Fruit fly (Drosophila melanogaster) whole organism, embryonic: ENCODE results near the gene Trf4-2.

ENCODE experiments used
- Abd-B ChIP-seq: fragments of 200-800 bp; sonication (Bioruptor generic); optimal IDR thresholded peaks from 2 replicates; lab custom pipeline; 2018; ENCODE audit warnings: missing biosample characterization, mild to moderate bottlenecking, missing genetic modification characterization, moderate library complexity
- Atf3 ChIP-seq: fragments of 200-800 bp; sonication (Bioruptor generic); optimal IDR thresholded peaks from 3 replicates; lab custom pipeline; 2016; ENCODE audit warnings: missing biosample characterization, missing genetic modification characterization
- Blimp-1 ChIP-seq: fragments of 200-800 bp; sonication (Bioruptor generic); optimal IDR thresholded peaks from 3 replicates; lab custom pipeline; 2018; ENCODE audit warnings: missing biosample characterization, missing genetic modification characterization, mild to moderate bottlenecking, moderate library complexity, missing genetic modification reagents
- CG10267 ChIP-seq: fragments of 200-800 bp; sonication (Bioruptor generic); optimal IDR thresholded peaks from 2 replicates; lab custom pipeline; 2018; ENCODE audit warnings: missing biosample characterization, mild to moderate bottlenecking, missing genetic modification characterization, moderate library complexity
- CG10979 ChIP-seq: fragments of 200-800 bp; sonication (Bioruptor generic); optimal IDR thresholded peaks from 2 replicates; lab custom pipeline; 2018; ENCODE audit warnings: missing biosample characterization, mild to moderate bottlenecking, missing genetic modification characterization, moderate library complexity
- CG11085 ChIP-seq: fragments of 200-800 bp; sonication (Bioruptor generic); IDR thresholded peaks from 2 replicates; pipeline ENCODE4 v1.3.6; 2022; ENCODE audit warnings: missing biosample characterization, missing genetic modification characterization
- CG12071 ChIP-seq: fragments of 200-800 bp; sonication (Bioruptor generic); optimal IDR thresholded peaks from 3 replicates; lab custom pipeline; 2018; ENCODE audit warnings: missing biosample characterization, mild to moderate bottlenecking, missing genetic modification characterization
- CG14441 ChIP-seq: fragments of 200-800 bp; sonication (Bioruptor generic); IDR thresholded peaks from 2 replicates; pipeline ENCODE4 v1.3.6; 2022; ENCODE audit warnings: missing biosample characterization, missing genetic modification characterization
- CG1792 ChIP-seq: fragments of 200-800 bp; sonication (Bioruptor generic); optimal IDR thresholded peaks from 2 replicates; lab custom pipeline; 2016; ENCODE audit warnings: missing biosample characterization, missing genetic modification characterization
- CG30431 ChIP-seq: fragments of 200-800 bp; sonication (Bioruptor generic); optimal IDR thresholded peaks from 2 replicates; lab custom pipeline; 2017; ENCODE audit warnings: missing biosample characterization, missing genetic modification characterization
- CG32532 ChIP-seq: fragments of 200-800 bp; sonication (Bioruptor generic); IDR thresholded peaks from 2 replicates; pipeline ENCODE4 v1.3.6; 2022; ENCODE audit warnings: missing biosample characterization, missing genetic modification characterization
- CG33213 ChIP-seq: fragments of 200-800 bp; sonication (Bioruptor generic); optimal IDR thresholded peaks from 3 replicates; lab custom pipeline; 2016; ENCODE audit warnings: missing biosample characterization, missing genetic modification characterization
- CG34224 ChIP-seq: fragments of 200-800 bp; sonication (Bioruptor generic); IDR thresholded peaks from 3 replicates; pipeline ENCODE4 v1.3.6; 2022; ENCODE audit warnings: missing biosample characterization, missing genetic modification characterization; ENCODE audit not compliant: partially characterized antibody
- CG3995 ChIP-seq: fragments of 200-800 bp; sonication (Bioruptor generic); optimal IDR thresholded peaks from 3 replicates; lab custom pipeline; 2016; ENCODE audit warnings: missing biosample characterization, missing genetic modification characterization
- CG4282 ChIP-seq: fragments of 200-800 bp; sonication (Bioruptor generic); optimal IDR thresholded peaks from 2 replicates; lab custom pipeline; 2016; ENCODE audit warnings: missing biosample characterization, missing genetic modification characterization
- CG5180 ChIP-seq: fragments of 200-800 bp; sonication (Bioruptor generic); optimal IDR thresholded peaks from 3 replicates; lab custom pipeline; 2017; ENCODE audit warnings: missing biosample characterization, missing genetic modification characterization, mild to moderate bottlenecking, moderate library complexity, missing genetic modification reagents
- CG7745 ChIP-seq: fragments of 200-800 bp; sonication (Bioruptor generic); optimal IDR thresholded peaks from 2 replicates; lab custom pipeline; 2018; ENCODE audit warnings: missing biosample characterization, mild to moderate bottlenecking, missing genetic modification characterization, moderate library complexity
- CG9876 ChIP-seq: fragments of 200-800 bp; sonication (Bioruptor generic); optimal IDR thresholded peaks from 2 replicates; lab custom pipeline; 2016; ENCODE audit warnings: missing biosample characterization, missing genetic modification characterization
- CHES-1-like ChIP-seq: fragments of 200-800 bp; sonication (Bioruptor generic); optimal IDR thresholded peaks from 2 replicates; lab custom pipeline; 2016; ENCODE audit warnings: missing biosample characterization, missing genetic modification characterization
- CTCF ChIP-seq: fragments of 200-800 bp; sonication (Bioruptor generic); optimal IDR thresholded peaks from 2 replicates; lab custom pipeline; 2017; ENCODE audit warnings: missing biosample characterization, mild to moderate bottlenecking, missing genetic modification characterization, moderate library complexity
- D19A ChIP-seq: fragments of 200-800 bp; optimal IDR thresholded peaks from 3 replicates; lab custom pipeline; 2019; ENCODE audit warnings: missing biosample characterization, mild to moderate bottlenecking, missing genetic modification characterization, moderate library complexity
- Ets65A ChIP-seq: fragments of 200-800 bp; sonication (Bioruptor generic); peaks from one replicate; lab custom pipeline; 2016; ENCODE audit warnings: missing biosample characterization, missing genetic modification characterization
- Gug ChIP-seq: fragments of 200-800 bp; sonication (Bioruptor generic); IDR thresholded peaks from 4 replicates; pipeline ENCODE4 v1.3.6; 2022; ENCODE audit warnings: missing biosample characterization, missing genetic modification characterization
- Hr78 ChIP-seq, 2 experiments: fragments of 200-800 bp in 1 of 2; fragments of >200 bp in 1 of 2; sonication (Bioruptor generic) in 1 of 2; optimal IDR thresholded peaks; 2 replicates each; lab custom pipeline; 2017 to 2019; ENCODE audit warnings: missing biosample characterization in 2 of 2, missing genetic modification characterization in 2 of 2, mild to moderate bottlenecking in 1 of 2, moderate library complexity in 1 of 2
- Myb ChIP-seq: fragments of 200-800 bp; sonication (Bioruptor generic); optimal IDR thresholded peaks from 2 replicates; lab custom pipeline; 2016; ENCODE audit warnings: missing biosample characterization, missing genetic modification characterization
- Nf-YA ChIP-seq: fragments of 200-800 bp; sonication (Bioruptor generic); IDR thresholded peaks from 2 replicates; pipeline ENCODE4 v1.3.6; 2022; ENCODE audit warnings: missing biosample characterization, missing genetic modification characterization
- Sin3A ChIP-seq: fragments of >200 bp; optimal IDR thresholded peaks from 2 replicates; lab custom pipeline; 2018
- Vsx1 ChIP-seq: fragments of 200-800 bp; sonication (Bioruptor generic); optimal IDR thresholded peaks from 2 replicates; lab custom pipeline; 2017; ENCODE audit warnings: missing biosample characterization, mild to moderate bottlenecking, missing genetic modification characterization, missing genetic modification reagents
- ab ChIP-seq: fragments of 200-800 bp; sonication (Bioruptor generic); optimal IDR thresholded peaks from 2 replicates; lab custom pipeline; 2016; ENCODE audit warnings: missing biosample characterization, missing genetic modification characterization
- ap ChIP-seq: fragments of 200-800 bp; sonication (Bioruptor generic); IDR thresholded peaks from 2 replicates; pipeline ENCODE4 v1.3.6; 2022; ENCODE audit warnings: missing biosample characterization, missing genetic modification characterization
- bsh ChIP-seq, 2 experiments: fragments of 200-800 bp; sonication (Bioruptor generic); optimal IDR thresholded peaks; 2 replicates each; lab custom pipeline; 2017 to 2018; ENCODE audit warnings: mild to moderate bottlenecking in 2 of 2, missing biosample characterization in 2 of 2, missing genetic modification characterization in 2 of 2, moderate library complexity in 1 of 2
- exex ChIP-seq: fragments of 200-800 bp; sonication (Bioruptor generic); optimal IDR thresholded peaks from 4 replicates; lab custom pipeline; 2018; ENCODE audit warnings: missing biosample characterization, mild to moderate bottlenecking, missing genetic modification characterization, moderate library complexity
- fru ChIP-seq: fragments of >200 bp; optimal IDR thresholded peaks from 2 replicates; lab custom pipeline; 2017
- ftz-f1 ChIP-seq: fragments of 200-800 bp; sonication (Bioruptor generic); optimal IDR thresholded peaks from 2 replicates; lab custom pipeline; 2016; ENCODE audit warnings: missing biosample characterization, missing genetic modification characterization
- gro ChIP-seq: fragments of 200-800 bp; sonication (Bioruptor generic); optimal IDR thresholded peaks from 2 replicates; lab custom pipeline; 2016; ENCODE audit warnings: missing biosample characterization, missing genetic modification characterization
- lbe ChIP-seq: fragments of 200-800 bp; sonication (Bioruptor generic); optimal IDR thresholded peaks from 2 replicates; lab custom pipeline; 2016; ENCODE audit warnings: missing biosample characterization, mild to moderate bottlenecking, missing genetic modification characterization
- sens ChIP-seq: fragments of 200-800 bp; sonication (Bioruptor generic); peaks from one replicate; lab custom pipeline; 2016; ENCODE audit warnings: missing biosample characterization, missing genetic modification characterization
- sna ChIP-seq: fragments of 200-800 bp; sonication (Bioruptor generic); IDR thresholded peaks from 2 replicates; pipeline ENCODE4 v1.3.6; 2022; ENCODE audit warnings: missing biosample characterization, missing genetic modification characterization; ENCODE audit not compliant: partially characterized antibody

Trf4-2 gene

dm6 chr3R:24962470-24962869 is 37.5 kb downstream of the Trf4-2 start (continued):
- peak; percentile 77 for TF ChIP-seq CG32532 (GFP tag; lab: Robert Waterston, UW)
- no peak for TF ChIP-seq CG4282 (GFP tag; lab: Kevin White, UChicago)
- TF ChIP-seq CG14441, result peak; percentile 87
- TF ChIP-seq lbe (GFP tag; lab: Kevin White, UChicago), result peak; percentile 24
- TF ChIP-seq Nf-YA (GFP tag; lab: Robert Waterston, UW), result peak; percentile 57; the same call in 1 of the 2 replicates
- TF ChIP-seq sna (GFP tag; lab: Robert Waterston, UW), result no peak
- TF ChIP-seq CHES-1-like (GFP tag; lab: Kevin White, UChicago), result peak; percentile 20
- TF ChIP-seq Atf3, result peak; percentile 37
- peak; percentile 19 for TF ChIP-seq CG33213 (GFP tag; lab: Kevin White, UChicago)
- TF ChIP-seq CG9876 (GFP tag; lab: Kevin White, UChicago), result no peak

dm6 chr3R:24965403-24965802 is 40.4 kb downstream of the Trf4-2 start:
- peak; percentile 28 for TF ChIP-seq sens
- TF ChIP-seq CG1792 (GFP tag; lab: Kevin White, UChicago), result no peak

- TF ChIP-seq exex, result no peak
- TF ChIP-seq D19A (tag; lab: Kevin White, UChicago), result peak; percentile 12
- TF ChIP-seq ab (GFP tag; lab: Kevin White, UChicago), result no peak
- no peak for TF ChIP-seq CG10979 (tag; lab: Kevin White, UChicago)
- no peak for TF ChIP-seq ftz-f1 (GFP tag; lab: Kevin White, UChicago)
- no peak for TF ChIP-seq CG12071
Measured at dm6 chr3R:24966578-24966977, 41.6 kb downstream of the Trf4-2 start.

dm6 chr3R:24968015-24968414 is 43.0 kb downstream of the Trf4-2 start:
- TF ChIP-seq Abd-B (GFP tag; lab: Kevin White, UChicago) (no peak), Blimp-1 (GFP tag; lab: Kevin White, UChicago) (peak; percentile 96)
- TF ChIP-seq, all 482 proteins: peak for 1

dm6 chr3R:24968888-24969287 is 43.9 kb downstream of the Trf4-2 start:
- TF ChIP-seq CTCF (no peak), CG7745 (tag; lab: Kevin White, UChicago) (no peak), CG11085 (GFP tag; lab: Robert Waterston, UW) (no peak), Sin3A (lab: Kevin White, UChicago) (no peak), CG34224 (GFP tag; lab: Robert Waterston, UW) (no peak), Vsx1 (GFP tag; lab: Kevin White, UChicago) (no peak), ap (GFP tag; lab: Robert Waterston, UW) (no peak), CG5180 (no peak), fru (no peak)

- TF ChIP-seq Hr78 (GFP tag; optimal IDR thresholded peaks at IDR 0.05; lab: Kevin White, UChicago) (no peak), Ets65A (GFP tag; lab: Kevin White, UChicago) (peak; percentile 73), Gug (GFP tag; lab: Robert Waterston, UW) (no peak), gro (no peak), Myb (GFP tag; lab: Kevin White, UChicago) (no peak), CG30431 (GFP tag; lab: Kevin White, UChicago) (no peak), CG3995 (GFP tag; lab: Kevin White, UChicago) (no peak), bsh (GFP tag; optimal IDR thresholded peaks at IDR 0.05; lab: Kevin White, UChicago) (peak in 1 of 2 experiments; percentile 56), CG10267 (tag; lab: Kevin White, UChicago) (no peak)
Measured at dm6 chr3R:24970323-24971067, 45.5 kb downstream of the Trf4-2 start.
